Worm (Caenorhabditis elegans) whole organism, dauer: ENCODE measurements around the gene K03A11.1.

ENCODE experiments used
- unc-62 ChIP-seq: sonication (generic microtip); optimal IDR thresholded peaks from 2 replicates; lab custom pipeline; 2017; ENCODE audit warnings: missing biosample characterization, missing genetic modification reagents, missing genetic modification characterization

The K03A11.1 gene

ce11 chrX:13102838-13103237 is 51.3 kb downstream of the K03A11.1 start:
- no peak for TF ChIP-seq unc-62

- TF ChIP-seq unc-62, result no peak
Observed at ce11 chrX:13104966-13105365, 53.5 kb downstream of the K03A11.1 start, which contains the start of gene F17H10.1. F17H10.1 (plus strand) TSS chrX:13105241.
